Fruit fly (Drosophila melanogaster) ovary, adult (tissue): Measurements from ENCODE around the gene TBC1D16.
A peak's percentile ranks its signal among the peaks of the same experiment; 100 is the strongest.

Source experiments
- CG17801 ChIP-seq: fragments of 200-800 bp; optimal IDR thresholded peaks from 2 replicates; lab custom pipeline; 2019; ENCODE audit warnings: missing biosample characterization, mild to moderate bottlenecking, missing genetic modification characterization, moderate library complexity; ENCODE audit not compliant: partially characterized antibody

Gene TBC1D16

DNA sequence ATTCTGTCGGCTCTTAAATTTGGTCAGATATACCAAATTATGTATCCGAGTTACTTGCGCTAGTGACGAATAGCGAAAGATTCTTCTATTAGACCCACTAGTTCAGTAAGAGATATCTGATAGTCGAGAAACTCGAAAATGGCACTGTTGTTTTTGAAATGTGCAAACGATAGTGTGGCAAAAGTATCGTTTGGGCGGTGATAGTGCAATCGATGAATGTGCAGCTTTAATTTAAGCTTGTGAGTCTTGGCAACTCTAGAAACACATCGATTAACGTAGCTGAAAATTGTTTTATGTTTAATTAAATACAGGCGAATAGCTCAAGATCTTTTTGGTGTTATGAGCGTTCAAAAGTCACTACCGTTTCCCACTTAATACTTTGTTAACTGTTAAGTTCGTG lies 1.9 kb upstream of the TBC1D16 start, which contains the start of gene STUB1:
Gene STUB1 (plus strand): TSS at position 232 of the 400 bp plus-strand sequence.
- peak; percentile 29 for TF ChIP-seq CG17801 (GFP tag; lab: Kevin White, UChicago)

DNA sequence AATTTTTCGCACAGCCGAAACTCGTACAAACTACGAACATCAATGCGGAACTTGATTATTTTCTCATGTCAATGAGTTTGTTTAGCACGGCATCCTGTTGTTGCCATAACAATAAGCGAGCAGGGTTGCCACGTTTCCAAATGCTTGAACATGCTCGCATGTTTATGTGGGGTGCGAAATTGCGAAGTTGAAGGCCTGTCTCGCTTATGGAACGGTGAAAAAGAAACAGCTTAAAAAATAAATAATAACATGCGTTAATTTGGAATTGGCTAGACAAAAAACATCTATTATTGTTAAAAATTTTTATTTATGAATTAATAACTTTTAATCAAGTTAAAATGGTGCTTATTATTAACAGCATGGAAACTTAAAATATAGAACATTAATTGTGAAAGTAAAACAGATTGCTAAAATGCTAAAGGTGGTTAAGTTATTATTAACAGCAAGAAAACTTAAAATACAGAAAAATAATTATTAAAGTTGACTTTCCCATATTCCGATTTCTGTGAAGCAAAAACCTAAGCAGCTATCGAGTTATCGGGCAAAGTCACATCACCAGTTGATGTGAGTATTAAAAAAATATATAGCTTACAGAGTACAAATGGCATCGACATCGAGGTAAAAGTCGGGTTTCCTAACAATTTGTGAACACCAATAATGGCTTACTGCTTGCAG lies 4.5 kb downstream of the TBC1D16 start, which contains the start of the genes Bug22 and TfIIB:
Gene Bug22 (minus strand): TSS at position 117 of the 675 bp plus-strand sequence.
Gene TfIIB (plus strand): TSS at position 537 of the 675 bp plus-strand sequence.
- peak; percentile 46 for TF ChIP-seq CG17801 (GFP tag; lab: Kevin White, UChicago)

DNA sequence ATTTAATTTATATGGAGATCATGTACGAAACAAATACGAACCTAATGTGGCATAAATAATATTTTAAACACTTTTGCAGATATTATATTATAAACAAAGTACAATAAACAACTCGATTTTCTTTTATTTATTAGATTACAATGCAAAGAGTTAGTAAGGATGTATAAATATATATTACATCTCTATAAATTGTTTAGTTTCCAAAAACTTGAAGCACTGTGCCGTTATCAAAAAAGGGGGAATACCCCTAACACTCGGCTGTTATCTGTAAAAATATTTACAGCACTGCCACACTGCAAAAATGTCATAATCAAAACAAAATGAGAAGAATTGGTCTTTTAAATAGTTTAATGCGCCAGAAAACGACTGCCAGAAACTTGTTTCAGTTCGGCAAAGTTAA lies 6.9 kb downstream of the TBC1D16 start, which contains the start of gene CG5188:
Gene CG5188 (plus strand): TSS at position 302 of the 400 bp plus-strand sequence.
- TF ChIP-seq CG17801 (GFP tag; lab: Kevin White, UChicago) = peak; percentile 17

DNA sequence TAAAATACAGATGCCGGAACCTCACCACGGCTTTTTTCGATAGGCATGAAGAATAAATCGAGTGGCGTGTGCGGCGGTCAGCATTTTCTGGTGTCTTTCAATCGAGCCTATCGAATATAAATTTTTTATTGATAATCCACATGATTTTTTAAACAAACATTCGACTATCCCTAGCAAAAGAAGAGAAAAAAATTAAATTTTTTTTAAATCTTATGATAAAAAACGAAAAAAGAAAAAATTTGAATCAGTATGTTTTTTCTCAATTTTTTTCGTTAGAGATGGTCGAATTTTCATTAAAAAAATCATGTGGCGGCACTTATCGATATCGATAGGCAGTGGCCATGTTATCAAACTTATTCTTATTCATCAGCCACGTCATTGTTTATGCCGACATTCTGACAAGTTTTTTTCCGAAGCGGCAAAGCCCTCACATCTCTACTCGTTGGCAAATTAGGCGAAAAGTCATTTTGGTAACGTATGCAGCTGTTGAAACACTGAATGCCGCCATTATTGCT lies 8.9 kb downstream of the TBC1D16 start, which contains the start of the genes SmB and KdelR:
Gene SmB (minus strand): TSS at position 94 of the 515 bp plus-strand sequence.
Gene KdelR (plus strand): TSS at position 354 of the 515 bp plus-strand sequence.
- peak; percentile 79 for TF ChIP-seq CG17801 (GFP tag; lab: Kevin White, UChicago)

DNA sequence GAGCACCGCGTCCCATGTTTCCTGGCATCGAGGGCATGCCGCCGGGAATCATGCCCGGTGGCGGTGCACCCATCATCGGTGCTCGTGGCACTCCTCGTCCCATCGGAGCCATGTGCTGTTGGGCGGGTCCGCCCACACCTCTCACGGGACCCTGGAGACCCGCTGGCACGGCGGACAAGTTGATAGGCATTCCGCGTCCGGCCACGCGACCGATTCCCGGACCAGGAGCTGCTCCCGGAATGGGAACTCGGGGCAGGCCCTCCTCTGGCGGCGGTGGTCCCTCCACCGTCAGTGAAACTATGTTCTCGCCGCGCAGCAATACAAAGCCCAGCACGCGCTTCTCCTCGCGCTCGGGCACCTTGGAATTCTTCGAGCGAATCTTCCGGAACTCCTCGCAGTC lies 9.9 kb downstream of the TBC1D16 start:
- no peak for TF ChIP-seq CG17801 (GFP tag; lab: Kevin White, UChicago)

DNA sequence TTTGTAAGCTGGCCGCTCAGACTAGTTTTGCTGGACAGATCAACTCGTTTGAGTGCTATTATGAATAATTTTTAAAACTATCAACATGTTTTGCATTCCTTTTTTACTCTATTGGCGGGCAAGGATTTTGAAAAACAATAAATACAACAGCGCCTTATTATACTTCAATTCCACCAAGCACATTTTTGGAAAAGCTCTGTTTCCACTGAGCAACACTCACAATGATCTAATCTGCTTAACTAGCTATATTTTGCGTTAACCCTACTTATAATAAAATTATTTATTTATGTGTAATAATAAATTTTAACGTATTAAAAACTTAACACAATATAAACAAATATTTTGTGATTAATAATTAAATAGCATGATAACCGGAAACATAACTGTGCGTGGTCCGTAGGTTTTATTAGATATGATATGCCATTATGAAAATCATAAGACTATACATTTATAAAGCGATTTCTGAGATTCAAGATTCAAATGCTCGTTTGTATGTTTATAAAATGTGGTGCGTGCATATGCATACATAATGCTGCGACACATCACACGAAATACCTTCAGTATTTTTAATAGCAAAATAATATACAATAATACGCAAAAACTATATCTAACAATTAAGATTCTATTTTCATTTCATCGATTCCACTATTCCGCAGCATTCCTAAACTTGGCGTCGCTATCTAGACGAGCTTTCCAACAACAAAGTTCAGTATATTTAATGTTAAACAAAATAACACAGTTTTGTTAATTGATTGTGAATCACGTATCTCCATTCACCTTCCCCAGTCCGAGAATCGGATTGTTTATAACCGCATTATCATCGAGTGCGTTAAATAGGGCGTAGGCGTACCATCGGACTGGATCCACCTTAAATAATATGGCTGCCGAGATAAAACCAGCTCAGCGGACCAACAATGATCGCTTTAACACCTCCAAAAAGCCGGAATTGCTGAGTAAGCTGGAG lies 12.5 kb downstream of the TBC1D16 start, which contains the start of the genes pie and Wdfy2:
Gene pie (minus strand): TSS at position 138 of the 964 bp plus-strand sequence.
Gene Wdfy2 (plus strand): TSS at position 649 of the 964 bp plus-strand sequence.
- no peak for TF ChIP-seq CG17801 (GFP tag; lab: Kevin White, UChicago)

DNA sequence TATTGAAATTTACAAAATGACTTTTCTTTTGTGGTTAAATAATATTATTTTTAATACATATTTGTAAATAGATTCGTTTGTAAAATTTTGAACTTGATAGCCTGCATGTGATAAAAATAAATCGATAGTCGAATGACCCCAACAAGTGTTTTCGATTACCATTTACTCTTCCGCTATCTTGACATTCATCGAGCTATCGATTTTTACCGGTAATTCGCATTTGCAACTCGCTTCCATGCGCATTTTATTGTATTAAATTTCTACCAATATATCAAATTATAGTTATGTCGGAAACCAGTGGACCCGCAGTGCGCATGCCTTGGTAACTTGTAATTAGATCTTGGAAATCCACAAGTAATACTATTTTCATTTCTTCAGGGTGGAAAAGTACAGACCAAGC lies 16.5 kb downstream of the TBC1D16 start, which contains the start of gene RfC3:
Gene RfC3 (plus strand): TSS at position 210 of the 400 bp plus-strand sequence.
- TF ChIP-seq CG17801 (GFP tag; lab: Kevin White, UChicago) = no peak

DNA sequence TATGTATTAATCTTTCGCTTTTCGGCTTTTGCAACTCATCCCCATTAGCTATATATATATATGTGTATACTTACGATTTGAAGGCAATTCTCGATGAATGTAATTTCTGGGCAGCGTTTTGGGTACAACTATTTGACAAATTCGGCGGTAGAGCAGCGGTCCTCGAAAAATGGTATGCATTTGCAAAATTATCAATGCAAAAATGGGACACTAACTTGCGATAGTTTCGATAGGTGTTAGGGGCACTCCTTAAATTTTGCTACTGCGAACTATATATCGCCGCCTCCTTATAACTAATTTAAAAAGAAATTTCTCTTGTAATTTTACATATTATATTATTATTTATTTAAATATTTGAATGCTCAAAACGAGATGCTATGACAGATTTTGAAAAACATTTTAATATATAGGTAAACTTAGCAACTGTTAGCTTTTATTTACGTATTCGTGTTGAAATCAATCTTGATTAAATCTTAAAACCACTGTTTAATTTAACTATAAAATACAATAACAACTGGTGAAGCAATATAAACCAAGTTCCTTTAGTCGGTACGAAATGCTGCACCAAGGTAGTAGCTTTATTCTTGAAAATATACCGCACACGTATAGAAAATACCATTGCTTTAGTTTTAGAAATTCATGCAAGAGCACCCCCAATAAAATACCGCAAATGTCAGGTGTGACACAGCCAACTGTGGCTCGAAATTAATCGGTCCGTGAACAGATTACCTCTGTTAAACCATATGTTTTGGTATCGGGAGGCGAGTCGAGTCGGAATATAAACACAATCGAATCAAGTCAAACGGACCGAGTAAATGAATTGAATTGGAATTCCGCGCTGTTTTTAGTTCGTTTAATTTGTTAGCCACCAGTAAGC lies 22.0 kb downstream of the TBC1D16 start, which contains the start of the genes CG5355 and Klp31E:
Gene CG5355 (minus strand): TSS at position 213 of the 877 bp plus-strand sequence.
Gene Klp31E (plus strand): TSS at position 767 of the 877 bp plus-strand sequence.
- TF ChIP-seq CG17801 (GFP tag; lab: Kevin White, UChicago) = no peak

DNA sequence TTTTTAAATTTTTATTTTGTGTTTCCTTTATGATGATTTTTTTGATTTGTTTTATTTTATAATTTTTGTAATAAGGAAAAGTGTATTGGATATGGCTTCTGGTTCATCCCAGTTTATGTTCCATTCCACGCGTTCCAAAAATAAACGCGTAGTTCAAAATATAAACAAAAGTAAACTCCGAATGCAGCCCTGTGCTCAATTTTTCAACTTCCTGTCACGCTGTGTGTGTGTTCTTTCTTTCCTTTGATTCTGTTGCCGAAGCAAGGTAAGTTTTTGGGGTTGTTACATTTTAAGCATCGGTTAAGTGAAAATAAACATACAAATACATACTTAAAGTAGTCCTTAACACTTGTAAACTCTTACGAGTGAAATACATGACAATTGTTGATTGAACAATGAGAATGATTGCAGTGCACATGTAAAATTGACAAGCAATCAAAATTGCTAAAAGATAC lies 27.3 kb downstream of the TBC1D16 start, which contains the start of the genes Ip259 and RpS27A:
Gene Ip259 (plus strand): TSS at position 231 of the 455 bp plus-strand sequence.
Gene RpS27A (plus strand): TSS at position 231 of the 455 bp plus-strand sequence.
- TF ChIP-seq CG17801 (GFP tag; lab: Kevin White, UChicago) = peak; percentile 83

DNA sequence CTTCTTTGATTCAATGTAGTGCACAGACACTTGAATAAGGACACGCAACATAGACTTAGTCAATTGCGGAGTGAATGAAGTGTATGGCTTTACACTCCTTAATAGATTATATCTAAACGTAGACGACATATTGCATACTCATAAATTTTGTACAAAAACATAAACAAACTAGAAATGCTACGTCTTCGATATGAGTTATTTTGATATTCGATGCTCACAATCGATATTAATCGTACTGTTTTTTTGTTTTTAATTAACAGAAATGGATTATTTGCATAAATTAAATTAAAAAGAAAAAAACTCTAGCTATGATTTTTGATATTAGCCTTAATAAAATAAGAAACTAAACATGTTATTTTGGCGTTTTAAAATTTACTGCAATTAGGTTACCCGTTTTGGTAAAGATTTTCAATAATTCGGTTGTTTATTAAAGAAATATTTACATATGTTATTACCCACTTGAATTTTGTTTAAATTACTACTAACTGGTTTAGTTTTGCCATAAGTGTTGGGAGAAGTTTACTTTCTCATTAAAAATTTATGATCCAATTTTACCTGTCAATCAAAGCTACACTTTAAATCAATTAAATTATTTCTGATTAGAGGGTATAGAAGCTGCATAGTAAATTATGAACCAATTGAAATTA lies 30.3 kb downstream of the TBC1D16 start, which contains the start of the genes CG17768, LSm-4 and Ir31a:
Gene CG17768 (minus strand): TSS at position 196 of the 647 bp plus-strand sequence.
Gene LSm-4 (minus strand): TSS at position 196 of the 647 bp plus-strand sequence.
Gene Ir31a (plus strand): TSS at position 558 of the 647 bp plus-strand sequence.
- no peak for TF ChIP-seq CG17801 (GFP tag; lab: Kevin White, UChicago)

DNA sequence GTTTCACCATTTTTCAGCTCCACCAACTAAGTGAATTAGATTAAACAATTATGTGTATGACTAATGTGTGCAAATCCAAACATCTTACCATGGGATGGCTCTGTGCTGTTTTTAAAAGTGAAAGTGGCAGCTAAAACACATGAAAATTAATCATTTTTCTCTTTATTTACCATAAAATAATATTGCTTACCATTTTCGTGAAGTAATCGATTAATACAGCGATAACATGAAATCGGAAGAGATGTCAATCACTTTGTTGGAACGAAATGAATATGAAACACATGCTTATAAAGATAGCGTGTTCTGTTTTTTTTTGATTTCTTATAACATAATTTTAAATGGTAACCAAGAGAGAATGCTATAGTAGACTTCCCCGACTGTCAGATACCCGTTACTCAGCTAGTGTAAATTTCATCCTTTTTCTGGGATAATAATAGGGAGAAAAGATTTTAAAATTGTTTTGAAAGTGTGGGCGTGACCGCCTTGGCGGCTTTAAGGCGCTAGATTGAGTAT lies 31.6 kb downstream of the TBC1D16 start:
- TF ChIP-seq CG17801 (GFP tag; lab: Kevin White, UChicago) = no peak
